Worm (Caenorhabditis elegans) whole organism, dauer: ENCODE data around the gene fbxa-135.
"Not testable (repeated sequence)": the region's sequence is repeated elsewhere in the genome, so short reads cannot be mapped to it uniquely, and the experiment has no call there.

ENCODE experiments used
- unc-62 ChIP-seq: sonication (generic microtip); optimal IDR thresholded peaks from 2 replicates; lab custom pipeline; 2017; ENCODE audit warnings: missing biosample characterization, missing genetic modification reagents, missing genetic modification characterization

Gene fbxa-135

ce11 chrV:15401856-15402314 lies at the start of gene fbxa-135:
Gene fbxa-135, plus strand, starts transcription at chrV:15402264.
- no peak for TF ChIP-seq unc-62

- TF ChIP-seq unc-62, result no peak
Measured at ce11 chrV:15352376-15352775, 49.7 kb upstream of the fbxa-135 start, which contains the start of gene srx-58. Gene srx-58, plus strand, starts transcription at chrV:15352676.

ce11 chrV:15354648-15355047 lies 47.4 kb upstream of the fbxa-135 start, which contains the start of gene C29F3.7:
Gene C29F3.7, plus strand, starts transcription at chrV:15354901.
- no peak for TF ChIP-seq unc-62

- TF ChIP-seq unc-62, result not testable (repeated sequence)
Measured at ce11 chrV:15361412-15361811, 40.7 kb upstream of the fbxa-135 start, which contains the start of gene ech-1.1. Gene ech-1.1, minus strand, starts transcription at chrV:15361512.

ce11 chrV:15367770-15368169 lies 34.3 kb upstream of the fbxa-135 start:
- no peak for TF ChIP-seq unc-62

ce11 chrV:15369707-15370106 lies 32.4 kb upstream of the fbxa-135 start, which contains the start of gene nhr-269:
Gene nhr-269, minus strand, starts transcription at chrV:15369807.
- TF ChIP-seq unc-62, result no peak

- no peak for TF ChIP-seq unc-62
Measured at ce11 chrV:15376223-15376622, 25.8 kb upstream of the fbxa-135 start, which contains the start of gene srh-52. Gene srh-52, minus strand, starts transcription at chrV:15376323.

ce11 chrV:15377903-15378302 lies 24.2 kb upstream of the fbxa-135 start, which contains the start of gene srh-122:
Gene srh-122, minus strand, starts transcription at chrV:15378003.
- TF ChIP-seq unc-62, result no peak

ce11 chrV:15379817-15380216 lies 22.2 kb upstream of the fbxa-135 start, which contains the start of gene srh-251:
Gene srh-251, minus strand, starts transcription at chrV:15379917.
- no peak for TF ChIP-seq unc-62

- no peak for TF ChIP-seq unc-62
Measured at ce11 chrV:15380857-15381256, 21.2 kb upstream of the fbxa-135 start, which contains the start of gene dhs-23. Gene dhs-23, plus strand, starts transcription at chrV:15381219.

- no peak for TF ChIP-seq unc-62
Measured at ce11 chrV:15383739-15384138, 18.3 kb upstream of the fbxa-135 start, which contains the start of gene str-88. Gene str-88, minus strand, starts transcription at chrV:15383839.

ce11 chrV:15384733-15385132 lies 17.3 kb upstream of the fbxa-135 start, which contains the start of gene str-102:
Gene str-102, plus strand, starts transcription at chrV:15385033.
- TF ChIP-seq unc-62, result no peak

- no peak for TF ChIP-seq unc-62
Measured at ce11 chrV:15388820-15389384, 13.2 kb upstream of the fbxa-135 start, which contains the start of gene srh-170. Gene srh-170, minus strand, starts transcription at chrV:15388870.

ce11 chrV:15392064-15392463 lies 10.0 kb upstream of the fbxa-135 start:
- no peak for TF ChIP-seq unc-62

ce11 chrV:15394906-15395305 lies 7.2 kb upstream of the fbxa-135 start, which contains the start of gene T06E6.1:
Gene T06E6.1, minus strand, starts transcription at chrV:15394961.
- no peak for TF ChIP-seq unc-62

- TF ChIP-seq unc-62, result no peak
Measured at ce11 chrV:15395347-15395746, 6.7 kb upstream of the fbxa-135 start, which contains the start of gene cyb-3. Gene cyb-3, plus strand, starts transcription at chrV:15395696.

- no peak for TF ChIP-seq unc-62
Measured at ce11 chrV:15397139-15397538, 4.9 kb upstream of the fbxa-135 start.

- TF ChIP-seq unc-62, result no peak
Measured at ce11 chrV:15398728-15399127, 3.3 kb upstream of the fbxa-135 start, which contains the start of gene fbxa-199. Gene fbxa-199, minus strand, starts transcription at chrV:15398828.
